Worm (Caenorhabditis elegans) whole organism, L2 larva: ENCODE data around the gene C06E2.9.

ENCODE experiments used
- F13H6.1 ChIP-seq: sonication (generic microtip); optimal IDR thresholded peaks from 2 replicates; lab custom pipeline; 2016; ENCODE audit warnings: missing genetic modification characterization, missing compliant biosample characterization
- Y55F3AM.14 ChIP-seq: fragments of 200-800 bp; sonication (Bioruptor generic); optimal IDR thresholded peaks from 2 replicates; lab custom pipeline; 2018; ENCODE audit warnings: mild to moderate bottlenecking, missing genetic modification characterization, missing compliant biosample characterization
- ama-1 ChIP-seq: fragments of 150-350 bp; optimal IDR thresholded peaks from 2 replicates; lab custom pipeline; 2018; ENCODE audit warnings: inconsistent platforms
- blmp-1 ChIP-seq: sonication (generic microtip); optimal IDR thresholded peaks from 2 replicates; lab custom pipeline; 2017; ENCODE audit warnings: missing genetic modification characterization, mild to moderate bottlenecking, missing compliant biosample characterization, antibody characterized with exemption, moderate library complexity; ENCODE audit not compliant: insufficient read depth
- crh-2 ChIP-seq: sonication (generic microtip); optimal IDR thresholded peaks from 2 replicates; lab custom pipeline; 2017; ENCODE audit warnings: missing biosample characterization, missing genetic modification characterization
- elt-1 ChIP-seq: fragments of 150-350 bp; optimal IDR thresholded peaks from 2 replicates; lab custom pipeline; 2014; ENCODE audit warnings: missing biosample characterization, missing genetic modification characterization
- elt-3 ChIP-seq: sonication (generic microtip); optimal IDR thresholded peaks from 2 replicates; lab custom pipeline; 2017; ENCODE audit warnings: missing biosample characterization, missing genetic modification characterization
- fos-1 ChIP-seq: fragments of 150-350 bp; optimal IDR thresholded peaks from 2 replicates; lab custom pipeline; 2014; ENCODE audit warnings: missing biosample characterization, missing genetic modification characterization
- gmeb-1 ChIP-seq: fragments of 150-350 bp; optimal IDR thresholded peaks from 2 replicates; lab custom pipeline; 2014; ENCODE audit warnings: missing biosample characterization, missing genetic modification characterization
- lin-11 ChIP-seq: fragments of 150-350 bp; sonication (generic microtip); optimal IDR thresholded peaks from 2 replicates; lab custom pipeline; 2014; ENCODE audit warnings: missing biosample characterization, missing genetic modification characterization, inconsistent platforms, mixed read lengths
- lin-13 ChIP-seq: fragments of 150-350 bp; optimal IDR thresholded peaks from 2 replicates; lab custom pipeline; 2014; ENCODE audit warnings: missing biosample characterization, missing genetic modification reagents, missing genetic modification characterization
- lin-39 ChIP-seq: fragments of 150-350 bp; optimal IDR thresholded peaks from 2 replicates; lab custom pipeline; 2014; ENCODE audit warnings: missing biosample characterization, missing genetic modification reagents, missing genetic modification characterization
- lsy-2 ChIP-seq, 2 experiments: fragments of 150-350 bp in 1 of 2; sonication (generic microtip) in 1 of 2; optimal IDR thresholded peaks; 2 replicates each; lab custom pipeline; 2014 to 2017; ENCODE audit warnings: missing biosample characterization in 2 of 2, missing genetic modification characterization in 2 of 2
- mbf-1 ChIP-seq: sonication (generic microtip); optimal IDR thresholded peaks from 2 replicates; lab custom pipeline; 2017; ENCODE audit warnings: missing biosample characterization, missing genetic modification characterization
- nhr-11 ChIP-seq: fragments of 150-350 bp; optimal IDR thresholded peaks from 2 replicates; lab custom pipeline; 2014; ENCODE audit warnings: missing biosample characterization, missing genetic modification characterization
- nhr-129 ChIP-seq: fragments of 150-350 bp; optimal IDR thresholded peaks from 2 replicates; lab custom pipeline; 2014; ENCODE audit warnings: missing biosample characterization, missing genetic modification characterization
- nhr-21 ChIP-seq: fragments of 150-350 bp; optimal IDR thresholded peaks from 2 replicates; lab custom pipeline; 2014; ENCODE audit warnings: missing biosample characterization, missing genetic modification characterization
- nhr-23 ChIP-seq: fragments of 150-350 bp; optimal IDR thresholded peaks from 2 replicates; lab custom pipeline; 2014; ENCODE audit warnings: missing biosample characterization, missing genetic modification reagents, missing genetic modification characterization
- nhr-237 ChIP-seq: fragments of 150-350 bp; optimal IDR thresholded peaks from 2 replicates; lab custom pipeline; 2014; ENCODE audit warnings: missing biosample characterization, missing genetic modification characterization
- nhr-25 ChIP-seq: fragments of 150-350 bp; sonication (generic microtip); optimal IDR thresholded peaks from 3 replicates; lab custom pipeline; 2014; ENCODE audit warnings: missing biosample characterization, missing genetic modification characterization
- nhr-77 ChIP-seq: fragments of 150-350 bp; optimal IDR thresholded peaks from 2 replicates; lab custom pipeline; 2014; ENCODE audit warnings: missing biosample characterization, missing genetic modification characterization
- skn-1 ChIP-seq: sonication (generic microtip); optimal IDR thresholded peaks from 2 replicates; lab custom pipeline; 2017; ENCODE audit warnings: missing biosample characterization, missing genetic modification characterization
- sma-3 ChIP-seq: sonication (generic microtip); optimal IDR thresholded peaks from 2 replicates; lab custom pipeline; 2016; ENCODE audit warnings: missing genetic modification reagents, missing genetic modification characterization, missing compliant biosample characterization
- sma-9 ChIP-seq, 2 experiments: fragments of 150-350 bp in 1 of 2; sonication (generic microtip) in 1 of 2; optimal IDR thresholded peaks; 2 replicates each; lab custom pipeline; 2014 to 2016; ENCODE audit warnings: missing genetic modification characterization in 2 of 2, mild to moderate bottlenecking in 1 of 2, missing biosample characterization in 1 of 2, missing compliant biosample characterization in 1 of 2, missing genetic modification reagents in 1 of 2, moderate library complexity in 1 of 2
- snpc-4 ChIP-seq: fragments of 150-350 bp; optimal IDR thresholded peaks from 2 replicates; lab custom pipeline; 2014; ENCODE audit warnings: missing biosample characterization, missing genetic modification characterization
- unc-55 ChIP-seq: fragments of 150-350 bp; sonication (generic microtip); optimal IDR thresholded peaks from 3 replicates; lab custom pipeline; 2014; ENCODE audit warnings: missing biosample characterization, missing genetic modification reagents, missing genetic modification characterization
- unc-62 ChIP-seq: fragments of 150-350 bp; optimal IDR thresholded peaks from 2 replicates; lab custom pipeline; 2014; ENCODE audit warnings: missing biosample characterization, missing genetic modification reagents, missing genetic modification characterization
- ztf-4 ChIP-seq: fragments of 150-350 bp; optimal IDR thresholded peaks from 2 replicates; lab custom pipeline; 2014; ENCODE audit warnings: missing biosample characterization, missing genetic modification characterization

Gene C06E2.9

ce11 chrX:8860958-8861357 is at the start of gene C06E2.9:
C06E2.9 (plus strand) TSS chrX:8861258.
- no peak for TF ChIP-seq nhr-237
- TF ChIP-seq, all 48 proteins: peak for 0

ce11 chrX:8811916-8812315 is 49.1 kb upstream of the C06E2.9 start, which contains the start of gene cnnm-2:
cnnm-2 (plus strand) TSS chrX:8812105.
- TF ChIP-seq skn-1 (tag; lab: Kevin White, UChicago) (no peak), lsy-2 (tag; optimal IDR thresholded peaks at IDR 0.05; lab: Kevin White, UChicago) (no peak), Y55F3AM.14 (GFP tag; lab: Kevin White, UChicago) (no peak), nhr-25 (no peak), unc-55 (GFP tag; lab: Kevin White, UChicago) (no peak), nhr-129 (tag; lab: Kevin White, UChicago) (no peak), elt-1 (tag; lab: Kevin White, UChicago) (no peak), fos-1 (tag; lab: Kevin White, UChicago) (peak; percentile 82), crh-2 (tag; lab: Kevin White, UChicago) (peak; percentile 53), elt-3 (no peak), lin-13 (GFP tag; lab: Kevin White, UChicago) (no peak)

ce11 chrX:8817929-8818328 is 43.1 kb upstream of the C06E2.9 start:
- TF ChIP-seq elt-3, result no peak
- peak; percentile 30 for TF ChIP-seq fos-1 (tag; lab: Kevin White, UChicago)

- TF ChIP-seq nhr-21 (tag; lab: Kevin White, UChicago), result peak; percentile 62
- TF ChIP-seq ama-1 (lab: Kevin White, UChicago), result no peak
- TF ChIP-seq sma-3 (GFP tag; lab: Kevin White, UChicago), result peak; percentile 14
- TF ChIP-seq, all 48 proteins: peak for 2
Measured at ce11 chrX:8819815-8820415, 41.1 kb upstream of the C06E2.9 start.

ce11 chrX:8820643-8821042 is 40.4 kb upstream of the C06E2.9 start:
- TF ChIP-seq fos-1 (tag; lab: Kevin White, UChicago), result peak; percentile 92
- no peak for TF ChIP-seq nhr-77 (tag; lab: Kevin White, UChicago)
- TF ChIP-seq crh-2 (tag; lab: Kevin White, UChicago), result peak; percentile 68
- peak; percentile 3 for TF ChIP-seq gmeb-1 (tag; lab: Kevin White, UChicago)
- peak; percentile 23 for TF ChIP-seq sma-9 (GFP tag; optimal IDR thresholded peaks at IDR 0.05; lab: Kevin White, UChicago)
- TF ChIP-seq sma-9 (tag; optimal IDR thresholded peaks at IDR 0.05; lab: Kevin White, UChicago), result no peak
- no peak for TF ChIP-seq unc-62

- TF ChIP-seq blmp-1, result no peak
- no peak for TF ChIP-seq lin-11 (tag; lab: Kevin White, UChicago)
- TF ChIP-seq nhr-23 (tag; lab: Kevin White, UChicago), result no peak
- TF ChIP-seq ztf-4 (tag; lab: Kevin White, UChicago), result no peak
- no peak for TF ChIP-seq lin-39 (tag; lab: Kevin White, UChicago)
- TF ChIP-seq nhr-77 (tag; lab: Kevin White, UChicago), result no peak
- peak; percentile 61 for TF ChIP-seq sma-9 (GFP tag; optimal IDR thresholded peaks at IDR 0.05; lab: Kevin White, UChicago)
- TF ChIP-seq sma-9 (tag; optimal IDR thresholded peaks at IDR 0.05; lab: Kevin White, UChicago), result no peak
- TF ChIP-seq mbf-1 (tag; lab: Kevin White, UChicago), result no peak
- peak; percentile 14 for TF ChIP-seq F13H6.1
- peak; percentile 54 for TF ChIP-seq crh-2 (tag; lab: Kevin White, UChicago)
- TF ChIP-seq snpc-4 (tag; lab: Kevin White, UChicago), result no peak
- peak; percentile 8 for TF ChIP-seq nhr-129 (tag; lab: Kevin White, UChicago)
- TF ChIP-seq gmeb-1 (tag; lab: Kevin White, UChicago), result no peak
- TF ChIP-seq nhr-11 (tag; lab: Kevin White, UChicago), result no peak
- TF ChIP-seq fos-1 (tag; lab: Kevin White, UChicago), result peak; percentile 96
- TF ChIP-seq, all 48 proteins: peak for 5
Measured at ce11 chrX:8824437-8824836, 36.6 kb upstream of the C06E2.9 start, which contains the start of gene ifd-1. ifd-1 (minus strand) TSS chrX:8824448.

ce11 chrX:8828365-8828764 is 32.7 kb upstream of the C06E2.9 start, which contains the start of gene rcs-1:
rcs-1 (minus strand) TSS chrX:8828540.
- TF ChIP-seq nhr-77 (tag; lab: Kevin White, UChicago), result no peak
- peak; percentile 71 for TF ChIP-seq fos-1 (tag; lab: Kevin White, UChicago)
